Worm (Caenorhabditis elegans) whole organism, early embryonic: ENCODE data around the gene F45D11.14.
"Not testable (repeated sequence)": the region's sequence is repeated elsewhere in the genome, so short reads cannot be mapped to it uniquely, and the experiment has no call there.

Source experiments
- F13C5.2 ChIP-seq: sonication (generic microtip); optimal IDR thresholded peaks from 2 replicates; lab custom pipeline; 2017; ENCODE audit warnings: mild to moderate bottlenecking, missing genetic modification characterization, inconsistent platforms, missing compliant biosample characterization
- ceh-36 ChIP-seq: sonication (generic microtip); optimal IDR thresholded peaks from 2 replicates; lab custom pipeline; 2016; ENCODE audit warnings: missing genetic modification characterization, inconsistent platforms, missing compliant biosample characterization
- hnd-1 ChIP-seq: sonication (generic microtip); optimal IDR thresholded peaks from 2 replicates; lab custom pipeline; 2016; ENCODE audit warnings: missing genetic modification characterization, missing compliant biosample characterization
- scrt-1 ChIP-seq: fragments of 200-800 bp; sonication (Bioruptor generic); IDR thresholded peaks from 2 replicates; pipeline ENCODE4 v1.3.6; 2022; ENCODE audit warnings: missing genetic modification characterization, missing compliant biosample characterization
- sea-1 ChIP-seq: fragments of 200-800 bp; sonication (Bioruptor generic); conservative IDR thresholded peaks from 2 replicates; pipeline ENCODE4 v1.3.6; 2022; ENCODE audit warnings: missing genetic modification characterization, missing compliant biosample characterization
- tra-4 ChIP-seq: sonication (generic microtip); optimal IDR thresholded peaks from 2 replicates; lab custom pipeline; 2017; ENCODE audit warnings: missing genetic modification characterization, missing compliant biosample characterization

- TF ChIP-seq tra-4 (tag; lab: Kevin White, UChicago); sea-1 (GFP tag; lab: Robert Waterston, UW); scrt-1 (GFP tag; lab: Robert Waterston, UW); hnd-1 (tag; lab: Kevin White, UChicago); ceh-36; F13C5.2 (tag; lab: Kevin White, UChicago): not testable (repeated sequence)
Measured at ce11 chrII:1006375-1006774, at the start of gene F45D11.14.
